Worm (Caenorhabditis elegans) whole organism, L4 larva: ENCODE results near the gene W05H7.1.

Experiments used
- ZK546.5 ChIP-seq, 2 experiments: sonication (generic microtip); optimal IDR thresholded peaks; 2 replicates each; lab custom pipeline; 2017; ENCODE audit warnings: missing biosample characterization in 2 of 2, missing genetic modification characterization in 2 of 2
- attf-4 ChIP-seq: sonication (generic microtip); optimal IDR thresholded peaks from 3 replicates; lab custom pipeline; 2017; ENCODE audit warnings: missing biosample characterization, missing genetic modification characterization
- mdt-29 ChIP-seq: fragments of 200-800 bp; sonication (Bioruptor generic); IDR thresholded peaks from 2 replicates; pipeline ENCODE4 v1.3.6; 2022; ENCODE audit warnings: missing genetic modification reagents, missing genetic modification characterization, missing compliant biosample characterization
- unc-130 ChIP-seq: sonication (generic microtip); optimal IDR thresholded peaks from 2 replicates; lab custom pipeline; 2016; ENCODE audit warnings: missing genetic modification reagents, missing genetic modification characterization, missing compliant biosample characterization

DNA sequence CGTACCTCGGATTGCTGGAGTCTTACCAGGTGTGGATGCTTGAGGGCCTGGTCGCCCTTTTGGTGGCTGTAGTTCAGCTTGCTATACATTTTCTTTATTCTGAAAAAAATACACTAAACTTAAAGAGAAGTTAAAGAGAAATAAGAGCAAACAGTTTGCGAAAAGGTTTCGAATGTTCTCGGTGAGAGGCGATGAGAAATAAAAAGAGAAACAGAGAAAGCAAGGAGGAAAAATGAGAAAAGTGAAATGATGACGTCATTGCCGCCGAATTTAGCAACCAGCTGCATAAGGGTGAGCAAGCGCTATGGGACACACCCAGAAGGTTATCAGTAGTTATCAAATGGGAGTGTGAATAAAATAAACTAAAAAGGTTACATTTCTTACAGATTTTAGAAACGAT, 3.2 kb downstream of the W05H7.1 start, which contains the start of gene cebp-1:
- TF ChIP-seq ZK546.5 (tag; optimal IDR thresholded peaks at IDR 0.05; lab: Kevin White, UChicago) (no peak), unc-130 (no peak), mdt-29 (GFP tag; lab: Robert Waterston, UW) (no peak), attf-4 (tag; lab: Kevin White, UChicago) (no peak)
